Worm (Caenorhabditis elegans): ENCODE results near the gene Y97E10AR.4.

DNA sequence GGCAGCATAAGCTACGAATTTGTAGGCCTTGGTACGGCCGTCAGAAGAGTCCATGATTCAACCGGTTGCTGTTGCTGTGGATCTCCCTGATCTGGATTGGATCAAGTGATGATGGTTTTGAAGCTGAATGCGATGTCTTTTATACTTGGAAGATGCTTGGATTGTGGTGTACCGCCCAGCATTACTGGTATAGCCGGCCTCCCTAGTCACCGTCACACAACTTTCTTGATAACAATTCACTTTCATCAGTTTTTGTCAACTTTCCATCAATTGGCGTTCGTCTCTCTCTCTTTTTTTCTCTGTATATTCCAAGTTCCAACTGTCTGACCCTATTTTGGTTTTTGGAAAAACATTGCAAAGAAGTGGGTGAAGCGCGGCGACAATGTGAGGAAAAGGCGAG lies 40.8 kb upstream of the Y97E10AR.4 start, which contains the start of gene col-43:
- no peak for TF ChIP-seq crh-2 (tag; optimal IDR thresholded peaks at IDR 0.05)
- TF ChIP-seq nhr-11 (tag; optimal IDR thresholded peaks at IDR 0.05), result no peak
- TF ChIP-seq lin-13 (GFP tag; optimal IDR thresholded peaks at IDR 0.05), result no peak
- TF ChIP-seq sem-4 (tag; optimal IDR thresholded peaks at IDR 0.05), result no peak
- no peak for TF ChIP-seq zag-1 (tag; optimal IDR thresholded peaks at IDR 0.05)
- no peak for TF ChIP-seq C34F6.9 (tag; optimal IDR thresholded peaks at IDR 0.05)

Data from whole organism, L2 larva.